Worm (Caenorhabditis elegans): Measurements from ENCODE around the gene emb-9.

The emb-9 gene

ce11 chrIII:9337968-9338367, 6.3 kb downstream of the emb-9 start:
- TF ChIP-seq unc-39 (tag; optimal IDR thresholded peaks at IDR 0.05) (no peak), cnd-1 (tag; optimal IDR thresholded peaks at IDR 0.05) (no peak), bed-3 (GFP tag; optimal IDR thresholded peaks at IDR 0.05) (no peak), mep-1 (tag; optimal IDR thresholded peaks at IDR 0.05) (no peak), ceh-39 (tag; optimal IDR thresholded peaks at IDR 0.05) (no peak), ceh-83 (GFP tag; optimal IDR thresholded peaks at IDR 0.05) (no peak), sptf-1 (tag; optimal IDR thresholded peaks at IDR 0.05) (no peak), ceh-43 (GFP tag; optimal IDR thresholded peaks at IDR 0.05) (no peak), nhr-76 (tag; optimal IDR thresholded peaks at IDR 0.05) (no peak), mab-5 (tag; optimal IDR thresholded peaks at IDR 0.05) (no peak), M03D4.4 (tag; optimal IDR thresholded peaks at IDR 0.05) (no peak)

- no peak for TF ChIP-seq elt-1 (tag; optimal IDR thresholded peaks at IDR 0.05; ENCODE audit: borderline replicate concordance, insufficient read depth)
- TF ChIP-seq mls-2 (tag; optimal IDR thresholded peaks at IDR 0.05) = no peak
- no peak for TF ChIP-seq hlh-1 (tag; optimal IDR thresholded peaks at IDR 0.05)
- TF ChIP-seq zip-8 (tag; optimal IDR thresholded peaks at IDR 0.05) = no peak
- TF ChIP-seq nhr-2 (tag; optimal IDR thresholded peaks at IDR 0.05) = no peak
- no peak for TF ChIP-seq nhr-12 (tag; optimal IDR thresholded peaks at IDR 0.05)
- TF ChIP-seq ceh-83 (GFP tag; optimal IDR thresholded peaks at IDR 0.05) = no peak
- no peak for TF ChIP-seq ceh-39 (tag; optimal IDR thresholded peaks at IDR 0.05)
- TF ChIP-seq ham-2 (GFP tag; optimal IDR thresholded peaks at IDR 0.05) = no peak
- TF ChIP-seq blmp-1 (tag; optimal IDR thresholded peaks at IDR 0.05) = no peak
- TF ChIP-seq nhr-28 (tag; optimal IDR thresholded peaks at IDR 0.05) = no peak
- no peak for TF ChIP-seq lsy-2 (tag; optimal IDR thresholded peaks at IDR 0.05)
- no peak for TF ChIP-seq unc-62 (GFP tag; optimal IDR thresholded peaks at IDR 0.05)
- no peak for TF ChIP-seq sptf-1 (tag; optimal IDR thresholded peaks at IDR 0.05)
- TF ChIP-seq cnd-1 (tag; optimal IDR thresholded peaks at IDR 0.05) = no peak
- no peak for TF ChIP-seq M03D4.4 (tag; optimal IDR thresholded peaks at IDR 0.05)
- no peak for TF ChIP-seq ceh-43 (GFP tag; optimal IDR thresholded peaks at IDR 0.05)
- no peak for TF ChIP-seq drap-1 (GFP tag; optimal IDR thresholded peaks at IDR 0.05)
- TF ChIP-seq flh-1 (GFP tag; optimal IDR thresholded peaks at IDR 0.05) = no peak
Observed at ce11 chrIII:9336807-9337206, 7.4 kb downstream of the emb-9 start.

- TF ChIP-seq ceh-83 (GFP tag; optimal IDR thresholded peaks at IDR 0.05) (no peak), zip-8 (tag; optimal IDR thresholded peaks at IDR 0.05) (no peak), ceh-39 (tag; optimal IDR thresholded peaks at IDR 0.05) (no peak), ham-2 (GFP tag; optimal IDR thresholded peaks at IDR 0.05) (peak; percentile 15), lin-32 (GFP tag; optimal IDR thresholded peaks at IDR 0.05) (no peak), M03D4.4 (tag; optimal IDR thresholded peaks at IDR 0.05) (no peak), blmp-1 (tag; optimal IDR thresholded peaks at IDR 0.05) (peak; percentile 16), mab-5 (tag; optimal IDR thresholded peaks at IDR 0.05) (no peak)
Observed at ce11 chrIII:9335076-9335475, 9.2 kb downstream of the emb-9 start.

ce11 chrIII:9334174-9334573, 10.1 kb downstream of the emb-9 start, which contains the start of gene elo-4:
elo-4 (minus strand) TSS chrIII:9334274.
- no peak for TF ChIP-seq mls-2 (tag; optimal IDR thresholded peaks at IDR 0.05)
- TF ChIP-seq blmp-1 (tag; optimal IDR thresholded peaks at IDR 0.05) = no peak
- TF ChIP-seq ces-1 (GFP tag; optimal IDR thresholded peaks at IDR 0.05) = no peak
- no peak for TF ChIP-seq unc-39 (tag; optimal IDR thresholded peaks at IDR 0.05)
- no peak for TF ChIP-seq lsy-2 (tag; optimal IDR thresholded peaks at IDR 0.05)
- no peak for TF ChIP-seq M03D4.4 (tag; optimal IDR thresholded peaks at IDR 0.05)
- no peak for TF ChIP-seq cnd-1 (tag; optimal IDR thresholded peaks at IDR 0.05)
- TF ChIP-seq lin-32 (GFP tag; optimal IDR thresholded peaks at IDR 0.05) = no peak
- no peak for TF ChIP-seq drap-1 (GFP tag; optimal IDR thresholded peaks at IDR 0.05)
- TF ChIP-seq nhr-76 (tag; optimal IDR thresholded peaks at IDR 0.05) = no peak
- no peak for TF ChIP-seq unc-120 (tag; optimal IDR thresholded peaks at IDR 0.05; ENCODE audit: poor library complexity, severe bottlenecking)
- TF ChIP-seq hlh-1 (tag; optimal IDR thresholded peaks at IDR 0.05) = no peak
- TF ChIP-seq unc-62 (GFP tag; optimal IDR thresholded peaks at IDR 0.05) = no peak
- no peak for TF ChIP-seq flh-1 (GFP tag; optimal IDR thresholded peaks at IDR 0.05)
- TF ChIP-seq sem-2 (GFP tag; optimal IDR thresholded peaks at IDR 0.05) = no peak

ce11 chrIII:9331084-9331564, 13.1 kb downstream of the emb-9 start, which contains the start of gene ufc-1:
ufc-1 (plus strand) TSS chrIII:9331514.
- no peak for TF ChIP-seq cnd-1 (tag; optimal IDR thresholded peaks at IDR 0.05)
- TF ChIP-seq tbx-8 (GFP tag; optimal IDR thresholded peaks at IDR 0.05) = no peak
- no peak for TF ChIP-seq lin-13 (tag; optimal IDR thresholded peaks at IDR 0.05)
- peak; percentile 32 for TF ChIP-seq ces-1 (GFP tag; optimal IDR thresholded peaks at IDR 0.05)
- no peak for TF ChIP-seq ceh-83 (GFP tag; optimal IDR thresholded peaks at IDR 0.05)
- TF ChIP-seq drap-1 (GFP tag; optimal IDR thresholded peaks at IDR 0.05) = no peak
- no peak for TF ChIP-seq nhr-2 (tag; optimal IDR thresholded peaks at IDR 0.05)
- TF ChIP-seq snpc-4 (tag; optimal IDR thresholded peaks at IDR 0.05) = no peak
